Fruit fly (Drosophila melanogaster) whole organism, adult: ENCODE results near the gene lectin-30A.

ENCODE experiments used
- CG12768 ChIP-seq: fragments of 200-800 bp; sonication (Bioruptor generic); optimal IDR thresholded peaks from 2 replicates; lab custom pipeline; 2017; ENCODE audit warnings: missing biosample characterization, missing genetic modification characterization, mild to moderate bottlenecking, moderate library complexity, missing genetic modification reagents
- CG14711 ChIP-seq: fragments of 200-800 bp; sonication (Bioruptor generic); optimal IDR thresholded peaks from 2 replicates; lab custom pipeline; 2018; ENCODE audit warnings: missing biosample characterization, mild to moderate bottlenecking, missing genetic modification characterization, moderate library complexity
- CG5204 ChIP-seq: fragments of 200-800 bp; sonication (Bioruptor generic); optimal IDR thresholded peaks from 2 replicates; lab custom pipeline; 2016; ENCODE audit warnings: missing biosample characterization, missing genetic modification characterization
- Crg-1 ChIP-seq: fragments of 200-800 bp; sonication (Bioruptor generic); optimal IDR thresholded peaks from 2 replicates; lab custom pipeline; 2016; ENCODE audit warnings: missing biosample characterization, missing genetic modification characterization
- bab1 ChIP-seq: fragments of 200-800 bp; sonication (Bioruptor generic); optimal IDR thresholded peaks from 3 replicates; lab custom pipeline; 2019; ENCODE audit warnings: missing biosample characterization, mild to moderate bottlenecking, missing genetic modification characterization, moderate library complexity
- cnc ChIP-seq, 2 experiments: fragments of >200 bp; optimal IDR thresholded peaks; 2 replicates each; lab custom pipeline; 2017
- kay ChIP-seq: fragments of 200-800 bp; sonication (Bioruptor generic); peaks from one replicate; lab custom pipeline; 2016; ENCODE audit warnings: missing biosample characterization, missing genetic modification characterization, borderline replicate concordance
- ovo ChIP-seq: fragments of 200-800 bp; sonication (Bioruptor generic); optimal IDR thresholded peaks from 2 replicates; lab custom pipeline; 2016; ENCODE audit warnings: missing biosample characterization, missing genetic modification characterization
- pad ChIP-seq: fragments of 200-800 bp; sonication (Bioruptor generic); optimal IDR thresholded peaks from 3 replicates; lab custom pipeline; 2017; ENCODE audit warnings: missing biosample characterization, missing genetic modification characterization, mild to moderate bottlenecking, moderate library complexity, missing genetic modification reagents
- tj ChIP-seq: fragments of 200-800 bp; sonication (Bioruptor generic); optimal IDR thresholded peaks from 3 replicates; lab custom pipeline; 2017; ENCODE audit warnings: missing biosample characterization, mild to moderate bottlenecking, missing genetic modification characterization, moderate library complexity

DNA sequence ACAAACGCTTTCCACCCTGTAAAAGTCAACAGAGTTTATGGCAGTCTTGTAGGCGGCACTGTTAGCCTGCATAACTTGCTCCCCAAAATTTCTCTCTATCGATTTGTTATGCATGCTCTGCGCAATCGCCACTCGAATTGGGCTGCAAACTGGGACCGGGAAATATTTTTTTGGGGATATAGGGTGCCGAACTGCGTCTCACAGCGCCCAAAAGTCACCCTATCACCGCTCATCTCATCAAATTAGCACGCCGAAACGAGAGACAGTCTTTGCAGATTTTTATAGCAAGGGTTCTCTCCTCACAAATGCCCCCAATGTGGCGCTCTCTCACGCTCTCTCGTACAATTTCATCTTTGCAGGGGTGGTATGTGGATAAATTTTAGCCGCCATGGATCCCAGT, 17.5 kb upstream of the lectin-30A start:
- no peak for TF ChIP-seq kay (GFP tag; lab: Kevin White, UChicago)
- no peak for TF ChIP-seq CG5204 (GFP tag; lab: Kevin White, UChicago)
- no peak for TF ChIP-seq CG12768
- no peak for TF ChIP-seq Crg-1
- no peak for TF ChIP-seq bab1 (GFP tag; lab: Kevin White, UChicago)
- TF ChIP-seq cnc (optimal IDR thresholded peaks at IDR 0.05; lab: Kevin White, UChicago): no peak
- TF ChIP-seq ovo (GFP tag; lab: Kevin White, UChicago): no peak
- TF ChIP-seq CG14711: no peak
- TF ChIP-seq pad: no peak
- TF ChIP-seq tj: no peak
